Fruit fly (Drosophila melanogaster): Measurements from ENCODE around the gene CheB93a.
A peak's percentile ranks its signal among the peaks of the same experiment; 100 is the strongest.

CheB93a gene

dm6 chr3R:21403435-21403834 lies 3.8 kb upstream of the CheB93a start, which contains the start of gene CG7907:
Gene CG7907 (plus strand): TSS chr3R:21403735.
- no peak for TF ChIP-seq Vsx2 (GFP tag; optimal IDR thresholded peaks at IDR 0.05; ENCODE audit: partially characterized antibody)
- no peak for TF ChIP-seq Dfd (GFP tag; optimal IDR thresholded peaks at IDR 0.05)
- no peak for TF ChIP-seq GATAd (GFP tag; optimal IDR thresholded peaks at IDR 0.05)
- no peak for TF ChIP-seq jim (GFP tag; optimal IDR thresholded peaks at IDR 0.05)
- TF ChIP-seq Myc (optimal IDR thresholded peaks at IDR 0.05) = no peak
- TF ChIP-seq Rel (GFP tag; optimal IDR thresholded peaks at IDR 0.05) = no peak
- no peak for TF ChIP-seq Rel (tag; optimal IDR thresholded peaks at IDR 0.05)
- no peak for TF ChIP-seq lola (GFP tag; optimal IDR thresholded peaks at IDR 0.05)
- TF ChIP-seq OdsH (GFP tag; optimal IDR thresholded peaks at IDR 0.05) = no peak
- TF ChIP-seq dl (GFP tag; optimal IDR thresholded peaks at IDR 0.05; ENCODE audit: insufficient read depth in 1 of 2, partially characterized antibody in 2 of 2) = no peak
- TF ChIP-seq Dif (GFP tag; optimal IDR thresholded peaks at IDR 0.05; ENCODE audit: partially characterized antibody) = no peak
- TF ChIP-seq Hnf4 (GFP tag; optimal IDR thresholded peaks at IDR 0.05) = no peak

- TF ChIP-seq psq (GFP tag; optimal IDR thresholded peaks at IDR 0.05) (no peak), dl (GFP tag; optimal IDR thresholded peaks at IDR 0.05; ENCODE audit: insufficient read depth in 1 of 2, partially characterized antibody in 2 of 2) (no peak), Hr83 (GFP tag; optimal IDR thresholded peaks at IDR 0.05; ENCODE audit: poor library complexity, severe bottlenecking) (no peak), CG9705 (GFP tag; optimal IDR thresholded peaks at IDR 0.05) (no peak), woc (GFP tag; optimal IDR thresholded peaks at IDR 0.05) (no peak), jim (GFP tag; optimal IDR thresholded peaks at IDR 0.05) (no peak), ey (GFP tag; optimal IDR thresholded peaks at IDR 0.05) (no peak), Vsx2 (GFP tag; optimal IDR thresholded peaks at IDR 0.05; ENCODE audit: partially characterized antibody) (no peak), Hr78 (GFP tag; optimal IDR thresholded peaks at IDR 0.05) (no peak), usp (GFP tag; optimal IDR thresholded peaks at IDR 0.05) (no peak), fru (GFP tag; optimal IDR thresholded peaks at IDR 0.05) (no peak), Abd-B (GFP tag; optimal IDR thresholded peaks at IDR 0.05) (no peak), Sp1 (GFP tag; optimal IDR thresholded peaks at IDR 0.05) (no peak), lola (GFP tag; optimal IDR thresholded peaks at IDR 0.05) (no peak), rgr (GFP tag; optimal IDR thresholded peaks at IDR 0.05) (no peak), Mio (GFP tag; optimal IDR thresholded peaks at IDR 0.05) (no peak), sage (GFP tag; optimal IDR thresholded peaks at IDR 0.05) (no peak), Dif (GFP tag; optimal IDR thresholded peaks at IDR 0.05; ENCODE audit: partially characterized antibody) (no peak)
Measured at dm6 chr3R:21406708-21407107, 537 bp upstream of the CheB93a start.

DNA sequence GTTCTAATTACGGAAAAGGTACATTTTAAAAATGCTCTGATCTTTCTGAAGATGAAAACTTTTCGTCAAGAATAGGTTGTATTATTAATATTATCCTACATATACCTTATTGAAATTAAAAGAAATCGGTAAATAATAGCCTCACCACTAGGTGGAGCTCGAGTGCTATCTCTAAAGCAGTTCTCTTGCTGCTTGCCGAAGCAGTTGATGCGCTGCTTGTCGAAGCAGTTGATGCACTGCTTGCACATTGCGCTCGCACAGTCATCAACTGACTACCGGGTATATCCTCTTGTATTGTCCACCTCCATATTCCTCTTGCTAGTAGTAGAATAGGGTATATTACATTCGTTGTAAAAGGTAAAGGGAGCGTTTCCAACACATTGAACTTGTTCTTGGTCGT lies 1.1 kb downstream of the CheB93a start:
- TF ChIP-seq Myc (optimal IDR thresholded peaks at IDR 0.05) (peak; percentile 44), Jra (GFP tag; optimal IDR thresholded peaks at IDR 0.05) (no peak)

DNA sequence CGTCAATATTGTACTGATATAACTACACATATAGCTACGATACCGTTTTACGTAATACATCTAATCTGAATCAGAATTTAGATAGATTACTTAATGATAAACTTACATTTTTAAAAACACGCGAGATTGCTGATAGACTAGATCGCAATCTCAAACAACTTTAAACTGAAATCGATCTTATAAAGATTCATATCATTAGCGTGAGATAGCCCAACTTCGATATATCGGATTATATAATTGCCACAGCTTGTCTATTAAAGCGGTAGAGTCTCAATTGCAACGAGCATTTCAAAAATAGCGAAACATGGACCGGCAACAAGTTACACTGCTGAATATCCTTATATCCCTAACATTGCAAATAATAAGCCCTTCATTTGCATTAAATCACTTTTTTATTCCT lies 1.6 kb downstream of the CheB93a start, which contains the start of gene CheB93b:
CheB93b (plus strand) TSS at position 301 of the 400 bp plus-strand sequence.
- TF ChIP-seq GATAd (GFP tag; optimal IDR thresholded peaks at IDR 0.05) (no peak), CG9705 (GFP tag; optimal IDR thresholded peaks at IDR 0.05) (no peak), psq (GFP tag; optimal IDR thresholded peaks at IDR 0.05) (no peak), ey (GFP tag; optimal IDR thresholded peaks at IDR 0.05) (no peak), dl (GFP tag; optimal IDR thresholded peaks at IDR 0.05; ENCODE audit: insufficient read depth in 1 of 2, partially characterized antibody in 2 of 2) (no peak), dsf (GFP tag; optimal IDR thresholded peaks at IDR 0.05; ENCODE audit: borderline replicate concordance) (no peak), sage (GFP tag; optimal IDR thresholded peaks at IDR 0.05) (no peak), Mio (GFP tag; optimal IDR thresholded peaks at IDR 0.05) (no peak), CG32264 (GFP tag; optimal IDR thresholded peaks at IDR 0.05) (no peak), OdsH (GFP tag; optimal IDR thresholded peaks at IDR 0.05) (no peak), rgr (GFP tag; optimal IDR thresholded peaks at IDR 0.05) (no peak)

- no peak for TF ChIP-seq Dif (GFP tag; optimal IDR thresholded peaks at IDR 0.05; ENCODE audit: partially characterized antibody)
- no peak for TF ChIP-seq sv (GFP tag; optimal IDR thresholded peaks at IDR 0.05)
- no peak for TF ChIP-seq HLH106 (tag; optimal IDR thresholded peaks at IDR 0.05)
- TF ChIP-seq Myc (optimal IDR thresholded peaks at IDR 0.05) = no peak
- no peak for TF ChIP-seq jim (GFP tag; optimal IDR thresholded peaks at IDR 0.05)
- TF ChIP-seq br (GFP tag; optimal IDR thresholded peaks at IDR 0.05) = no peak
- no peak for TF ChIP-seq fru (GFP tag; optimal IDR thresholded peaks at IDR 0.05)
- no peak for TF ChIP-seq CrebA (GFP tag; optimal IDR thresholded peaks at IDR 0.05; ENCODE audit: borderline replicate concordance)
- no peak for TF ChIP-seq OdsH (GFP tag; optimal IDR thresholded peaks at IDR 0.05)
- TF ChIP-seq tai (GFP tag; optimal IDR thresholded peaks at IDR 0.05) = no peak
- TF ChIP-seq lola (GFP tag; optimal IDR thresholded peaks at IDR 0.05) = no peak
- TF ChIP-seq Sp1 (GFP tag; optimal IDR thresholded peaks at IDR 0.05) = no peak
Measured at dm6 chr3R:21414169-21414568, 6.9 kb downstream of the CheB93a start.
